Worm (Caenorhabditis elegans) whole organism, L4/young adult: Measurements from ENCODE around the gene egl-46.

ENCODE experiments used
- W03F9.2 ChIP-seq: fragments of 150-350 bp; optimal IDR thresholded peaks from 2 replicates; lab custom pipeline; 2014; ENCODE audit warnings: missing biosample characterization, missing genetic modification characterization
- dao-5 ChIP-seq: sonication (generic microtip); optimal IDR thresholded peaks from 2 replicates; lab custom pipeline; 2016; ENCODE audit warnings: missing genotype, missing genetic modification characterization, moderate library complexity, missing compliant biosample characterization
- him-1 ChIP-seq: sonication (generic microtip); optimal IDR thresholded peaks from 2 replicates; lab custom pipeline; 2016; ENCODE audit warnings: missing genotype, missing genetic modification reagents, missing genetic modification characterization, missing compliant biosample characterization

DNA sequence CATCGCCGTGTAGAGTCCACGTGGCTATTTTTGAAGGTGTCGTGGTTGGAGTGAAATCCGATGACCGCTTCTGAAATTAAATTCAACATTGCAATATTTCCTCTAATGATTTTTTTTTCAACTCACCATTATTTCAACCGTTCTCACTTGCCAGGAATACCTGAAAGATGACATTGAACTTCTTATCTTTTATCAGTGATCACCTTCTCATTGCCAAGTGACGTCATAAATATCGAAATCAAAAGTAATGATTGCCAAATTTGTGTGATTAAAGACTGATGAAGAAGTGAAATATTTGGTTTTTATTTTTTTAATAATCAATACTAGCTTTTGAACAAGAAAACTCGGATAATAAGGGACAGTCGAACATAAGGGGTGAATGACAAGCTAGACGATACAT lies 25.4 kb upstream of the egl-46 start, which contains the start of gene W02F12.4:
- TF ChIP-seq him-1 (tag; lab: Kevin White, UChicago) (no peak), W03F9.2 (no peak), dao-5 (tag; lab: Kevin White, UChicago) (no peak)
